Worm (Caenorhabditis elegans) whole organism, late embryonic: Measurements from ENCODE around the gene C24A3.4.

Experiments
- K02D7.2 ChIP-seq: sonication (generic microtip); optimal IDR thresholded peaks from 2 replicates; lab custom pipeline; 2017; ENCODE audit warnings: mild to moderate bottlenecking, missing genetic modification characterization, missing compliant biosample characterization
- ceh-2 ChIP-seq: sonication (generic microtip); optimal IDR thresholded peaks from 2 replicates; lab custom pipeline; 2016; ENCODE audit warnings: missing genotype, missing genetic modification characterization, missing compliant biosample characterization
- ceh-24 ChIP-seq: sonication (generic microtip); optimal IDR thresholded peaks from 2 replicates; lab custom pipeline; 2016; ENCODE audit warnings: mild to moderate bottlenecking, missing genetic modification characterization, missing compliant biosample characterization
- dmd-4 ChIP-seq: sonication (generic microtip); optimal IDR thresholded peaks from 2 replicates; lab custom pipeline; 2016; ENCODE audit warnings: borderline replicate concordance, missing genetic modification characterization, missing compliant biosample characterization
- nhr-11 ChIP-seq: fragments of 150-350 bp; optimal IDR thresholded peaks from 2 replicates; lab custom pipeline; 2014; ENCODE audit warnings: missing biosample characterization, missing genetic modification characterization
- npax-4 ChIP-seq: sonication (generic microtip); optimal IDR thresholded peaks from 2 replicates; lab custom pipeline; 2016; ENCODE audit warnings: missing genetic modification characterization, missing compliant biosample characterization
- pag-3 ChIP-seq: sonication (generic microtip); optimal IDR thresholded peaks from 2 replicates; lab custom pipeline; 2016; ENCODE audit warnings: missing compliant biosample characterization, missing genetic modification characterization, borderline replicate concordance
- pat-9 ChIP-seq: fragments of 200-800 bp; sonication (Bioruptor generic); optimal IDR thresholded peaks from 2 replicates; lab custom pipeline; 2018; ENCODE audit warnings: mild to moderate bottlenecking, missing genetic modification characterization, moderate library complexity, missing compliant biosample characterization
- pha-4 ChIP-seq: fragments of 150-350 bp; optimal IDR thresholded peaks from 2 replicates; lab custom pipeline; 2018; ENCODE audit warnings: missing biosample characterization, missing genetic modification reagents, missing genetic modification characterization
- pqm-1 ChIP-seq: sonication (generic microtip); optimal IDR thresholded peaks from 2 replicates; lab custom pipeline; 2016; ENCODE audit warnings: missing genetic modification characterization, missing compliant biosample characterization
- unc-3 ChIP-seq, 2 experiments: fragments of 200-800 bp in 1 of 2; sonication (Bioruptor generic) in 1 of 2; sonication (generic microtip) in 1 of 2; conservative IDR thresholded peaks in 1 of 2; optimal IDR thresholded peaks in 1 of 2; 2 replicates each; pipeline versions ENCODE4 v1.3.6 to Lab custom; 2016 to 2022; ENCODE audit warnings: missing compliant biosample characterization in 2 of 2, missing genetic modification characterization in 2 of 2, missing genetic modification reagents in 1 of 2

ce11 chrX:9035142-9035541 lies 42.9 kb downstream of the C24A3.4 start:
- TF ChIP-seq nhr-11 (tag; lab: Kevin White, UChicago) (no peak), pqm-1 (tag; lab: Kevin White, UChicago) (no peak), pat-9 (tag; lab: Kevin White, UChicago) (no peak), ceh-24 (tag; lab: Kevin White, UChicago) (no peak), unc-3 (GFP tag; conservative IDR thresholded peaks at IDR 0.05; lab: Robert Waterston, UW) (no peak), unc-3 (tag; optimal IDR thresholded peaks at IDR 0.05; lab: Kevin White, UChicago) (no peak), pag-3 (tag; lab: Kevin White, UChicago) (no peak), pha-4 (no peak), ceh-2 (tag; lab: Kevin White, UChicago) (no peak), dmd-4 (tag; lab: Kevin White, UChicago) (no peak), K02D7.2 (no peak), npax-4 (tag; lab: Kevin White, UChicago) (no peak)
